Worm (Caenorhabditis elegans) whole organism, L4 larva: Measurements from ENCODE around the gene nhr-102.
A peak's percentile ranks its signal among the peaks of the same experiment; 100 is the strongest.

Source experiments
- F37D6.2 ChIP-seq: sonication (generic microtip); optimal IDR thresholded peaks from 2 replicates; lab custom pipeline; 2016; ENCODE audit warnings: mild to moderate bottlenecking, missing genetic modification characterization, missing compliant biosample characterization
- F49E8.2 ChIP-seq: sonication (generic microtip); optimal IDR thresholded peaks from 2 replicates; lab custom pipeline; 2016; ENCODE audit warnings: missing compliant biosample characterization, mild to moderate bottlenecking, missing genetic modification characterization, borderline replicate concordance
- R02D3.7 ChIP-seq: fragments of 150-350 bp; sonication (generic microtip); optimal IDR thresholded peaks from 3 replicates; lab custom pipeline; 2014; ENCODE audit warnings: missing biosample characterization, missing genetic modification characterization
- T26A8.4 ChIP-seq: fragments of 200-800 bp; sonication (Bioruptor generic); IDR thresholded peaks from 2 replicates; pipeline ENCODE4 v1.3.6; 2022; ENCODE audit warnings: missing genetic modification characterization, missing compliant biosample characterization
- Y48G9A.11 ChIP-seq: fragments of 200-800 bp; sonication (Bioruptor generic); IDR thresholded peaks from 2 replicates; pipeline ENCODE4 v1.3.6; 2022; ENCODE audit warnings: missing genetic modification reagents, missing genetic modification characterization, missing compliant biosample characterization
- ZK337.2 ChIP-seq: fragments of 200-800 bp; sonication (Bioruptor generic); IDR thresholded peaks from 2 replicates; pipeline ENCODE4 v1.3.6; 2022; ENCODE audit warnings: missing genetic modification reagents, missing genetic modification characterization, missing compliant biosample characterization
- ama-1 ChIP-seq: fragments of 150-350 bp; optimal IDR thresholded peaks from 2 replicates; lab custom pipeline; 2014; ENCODE audit warnings: inconsistent platforms, mixed read lengths
- attf-4 ChIP-seq: sonication (generic microtip); optimal IDR thresholded peaks from 3 replicates; lab custom pipeline; 2017; ENCODE audit warnings: missing biosample characterization, missing genetic modification characterization
- ceh-20 ChIP-seq: fragments of 200-800 bp; sonication (Bioruptor generic); IDR thresholded peaks from 2 replicates; pipeline ENCODE4 v1.3.6; 2022; ENCODE audit warnings: missing genetic modification reagents, missing genetic modification characterization, missing compliant biosample characterization
- ceh-28 ChIP-seq: fragments of 150-350 bp; optimal IDR thresholded peaks from 2 replicates; lab custom pipeline; 2014; ENCODE audit warnings: missing biosample characterization, missing genetic modification reagents, missing genetic modification characterization
- ceh-62 ChIP-seq: sonication (generic microtip); optimal IDR thresholded peaks from 2 replicates; lab custom pipeline; 2017; ENCODE audit warnings: missing biosample characterization, missing genetic modification characterization
- ceh-82 ChIP-seq: sonication (generic microtip); optimal IDR thresholded peaks from 2 replicates; lab custom pipeline; 2017; ENCODE audit warnings: missing biosample characterization, missing genetic modification characterization
- cey-2 ChIP-seq: sonication (generic microtip); optimal IDR thresholded peaks from 3 replicates; lab custom pipeline; 2017; ENCODE audit warnings: missing genetic modification characterization, mild to moderate bottlenecking, missing compliant biosample characterization, antibody characterized with exemption, borderline replicate concordance; ENCODE audit not compliant: insufficient read depth
- dmd-6 ChIP-seq: fragments of 200-800 bp; sonication (Bioruptor generic); IDR thresholded peaks from 2 replicates; pipeline ENCODE4 v1.3.6; 2022; ENCODE audit warnings: missing genetic modification reagents, missing genetic modification characterization, missing compliant biosample characterization
- dmd-8 ChIP-seq: fragments of 200-800 bp; sonication (Bioruptor generic); IDR thresholded peaks from 2 replicates; pipeline ENCODE4 v1.3.6; 2022; ENCODE audit warnings: missing genetic modification characterization, missing compliant biosample characterization
- dpl-1 ChIP-seq: fragments of 150-350 bp; optimal IDR thresholded peaks from 2 replicates; lab custom pipeline; 2014; ENCODE audit warnings: missing biosample characterization, missing genetic modification reagents, missing genetic modification characterization
- dve-1 ChIP-seq: sonication (generic microtip); optimal IDR thresholded peaks from 2 replicates; lab custom pipeline; 2017; ENCODE audit warnings: antibody characterized with exemption, mild to moderate bottlenecking, missing genetic modification characterization, missing compliant biosample characterization; ENCODE audit not compliant: insufficient read depth
- hif-1 ChIP-seq, 2 experiments: sonication (generic microtip); optimal IDR thresholded peaks; 2 replicates each; lab custom pipeline; 2016 to 2017; ENCODE audit warnings: missing compliant biosample characterization in 2 of 2, missing genetic modification characterization in 2 of 2, missing genetic modification reagents in 2 of 2, missing genotype in 2 of 2, mild to moderate bottlenecking in 1 of 2
- lin-15B ChIP-seq: fragments of 150-350 bp; sonication (generic microtip); optimal IDR thresholded peaks from 3 replicates; lab custom pipeline; 2014; ENCODE audit warnings: missing biosample characterization, missing genetic modification characterization
- madf-9 ChIP-seq: fragments of 200-800 bp; sonication (Bioruptor generic); conservative IDR thresholded peaks from 2 replicates; pipeline ENCODE4 v1.3.6; 2022; ENCODE audit warnings: missing genetic modification reagents, missing genetic modification characterization, missing compliant biosample characterization
- mdl-1 ChIP-seq, 2 experiments: fragments of 150-350 bp in 1 of 2; sonication (generic microtip) in 1 of 2; optimal IDR thresholded peaks; 2 replicates each; lab custom pipeline; 2014 to 2017; ENCODE audit warnings: missing biosample characterization in 2 of 2, missing genetic modification characterization in 2 of 2
- mes-2 ChIP-seq: sonication (generic microtip); optimal IDR thresholded peaks from 2 replicates; lab custom pipeline; 2016; ENCODE audit warnings: missing genotype, mild to moderate bottlenecking, missing genetic modification characterization, missing compliant biosample characterization; ENCODE audit not compliant: poor library complexity, severe bottlenecking
- nhr-10 ChIP-seq: fragments of 150-350 bp; optimal IDR thresholded peaks from 2 replicates; lab custom pipeline; 2014; ENCODE audit warnings: missing biosample characterization, missing genetic modification characterization
- nhr-237 ChIP-seq: sonication (generic microtip); optimal IDR thresholded peaks from 2 replicates; lab custom pipeline; 2017; ENCODE audit warnings: missing biosample characterization, missing genetic modification characterization
- nhr-41 ChIP-seq: fragments of 200-800 bp; sonication (Bioruptor generic); IDR thresholded peaks from 2 replicates; pipeline ENCODE4 v1.3.6; 2022; ENCODE audit warnings: missing genetic modification reagents, missing genetic modification characterization, missing compliant biosample characterization
- php-3 ChIP-seq: fragments of 200-800 bp; sonication (Bioruptor generic); IDR thresholded peaks from 2 replicates; pipeline ENCODE4 v1.3.6; 2022; ENCODE audit warnings: missing genetic modification reagents, missing genetic modification characterization, missing compliant biosample characterization
- pqm-1 ChIP-seq: sonication (generic microtip); optimal IDR thresholded peaks from 2 replicates; lab custom pipeline; 2017; ENCODE audit warnings: missing biosample characterization, missing genetic modification characterization
- rbr-2 ChIP-seq: sonication (generic microtip); optimal IDR thresholded peaks from 2 replicates; lab custom pipeline; 2016; ENCODE audit warnings: missing genotype, missing genetic modification characterization, missing compliant biosample characterization
- saeg-2 ChIP-seq: fragments of 200-800 bp; sonication (Bioruptor generic); IDR thresholded peaks from 2 replicates; pipeline ENCODE4 v1.3.6; 2022; ENCODE audit warnings: missing genetic modification reagents, missing genetic modification characterization, missing compliant biosample characterization
- sdz-12 ChIP-seq: fragments of 200-800 bp; sonication (Bioruptor generic); optimal IDR thresholded peaks from 2 replicates; lab custom pipeline; 2018; ENCODE audit warnings: mild to moderate bottlenecking, missing genetic modification characterization, missing compliant biosample characterization
- set-16 ChIP-seq: fragments of 200-800 bp; sonication (Bioruptor generic); IDR thresholded peaks from 2 replicates; pipeline ENCODE4 v1.3.6; 2022; ENCODE audit warnings: missing genetic modification reagents, missing genetic modification characterization, missing compliant biosample characterization
- spr-1 ChIP-seq: sonication (generic microtip); optimal IDR thresholded peaks from 2 replicates; lab custom pipeline; 2016; ENCODE audit warnings: mild to moderate bottlenecking, missing genetic modification characterization, missing compliant biosample characterization
- unc-130 ChIP-seq: sonication (generic microtip); optimal IDR thresholded peaks from 2 replicates; lab custom pipeline; 2016; ENCODE audit warnings: missing genetic modification reagents, missing genetic modification characterization, missing compliant biosample characterization
- unc-62 ChIP-seq, 3 experiments: fragments of 150-350 bp in 1 of 3; sonication (generic microtip); optimal IDR thresholded peaks in 2 of 3; peaks in 1 of 3; 1 replicate in 1 of 3; 2 replicates in 2 of 3; lab custom pipeline; 2014 to 2017; ENCODE audit warnings: missing biosample characterization in 3 of 3, missing genetic modification characterization in 3 of 3, missing genetic modification reagents in 3 of 3, missing genotype in 1 of 3
- vab-7 ChIP-seq: fragments of 200-800 bp; sonication (Bioruptor generic); IDR thresholded peaks from 2 replicates; pipeline ENCODE4 v1.3.6; 2022; ENCODE audit warnings: missing genetic modification reagents, missing genetic modification characterization, missing compliant biosample characterization
- zfp-2 ChIP-seq: sonication (generic microtip); optimal IDR thresholded peaks from 2 replicates; lab custom pipeline; 2016; ENCODE audit warnings: mild to moderate bottlenecking, missing genetic modification characterization, missing compliant biosample characterization
- ztf-11 ChIP-seq: fragments of 150-350 bp; optimal IDR thresholded peaks from 2 replicates; lab custom pipeline; 2014; ENCODE audit warnings: missing biosample characterization, missing genetic modification characterization

nhr-102 gene

ce11 chrV:15915307-15915706 is 39.1 kb upstream of the nhr-102 start:
- TF ChIP-seq sdz-12 (no peak), unc-62 (GFP tag; optimal IDR thresholded peaks at IDR 0.05 in 1 of 2; lab: Kevin White, UChicago) (peak in 1 of 2 experiments; percentile 92), unc-62 (tag; optimal IDR thresholded peaks at IDR 0.05; lab: Kevin White, UChicago) (no peak)

- TF ChIP-seq dmd-8 (GFP tag; lab: Robert Waterston, UW) (0 out of 2 replicates have a peak, but pooled peaks have one; percentile 23), ZK337.2 (GFP tag; lab: Robert Waterston, UW) (no peak), php-3 (GFP tag; lab: Robert Waterston, UW) (no peak), ceh-20 (GFP tag; lab: Robert Waterston, UW) (no peak), ama-1 (no peak), nhr-41 (no peak), vab-7 (GFP tag; lab: Robert Waterston, UW) (no peak; the same call in 1 of the 2 replicates), set-16 (GFP tag; lab: Robert Waterston, UW) (peak; percentile 57)
Observed at ce11 chrV:15914774-15915173, 38.6 kb upstream of the nhr-102 start.

- TF ChIP-seq unc-62 (GFP tag; optimal IDR thresholded peaks at IDR 0.05 in 1 of 2; lab: Kevin White, UChicago) (no peak), unc-62 (tag; optimal IDR thresholded peaks at IDR 0.05; lab: Kevin White, UChicago) (no peak), cey-2 (no peak), ceh-62 (tag; lab: Kevin White, UChicago) (no peak), attf-4 (tag; lab: Kevin White, UChicago) (no peak), nhr-10 (tag; lab: Kevin White, UChicago) (no peak), mes-2 (no peak), dpl-1 (GFP tag; lab: Kevin White, UChicago) (no peak), spr-1 (tag; lab: Kevin White, UChicago) (no peak), hif-1 (tag; optimal IDR thresholded peaks at IDR 0.05; lab: Kevin White, UChicago) (no peak), ceh-82 (tag; lab: Kevin White, UChicago) (no peak), mdl-1 (tag; optimal IDR thresholded peaks at IDR 0.05; lab: Kevin White, UChicago) (no peak), dve-1 (tag; lab: Kevin White, UChicago) (no peak), unc-130 (GFP tag; lab: Kevin White, UChicago) (no peak), Y48G9A.11 (GFP tag; lab: Robert Waterston, UW) (no peak), rbr-2 (tag; lab: Kevin White, UChicago) (no peak), T26A8.4 (GFP tag; lab: Robert Waterston, UW) (no peak), pqm-1 (tag; lab: Kevin White, UChicago) (no peak), R02D3.7 (tag; lab: Kevin White, UChicago) (no peak), ztf-11 (no peak)
Observed at ce11 chrV:15913714-15914113, 37.5 kb upstream of the nhr-102 start, which contains the start of gene F35E8.7. Gene F35E8.7, plus strand, starts transcription at chrV:15914014.

- TF ChIP-seq F49E8.2: no peak
- TF ChIP-seq set-16 (GFP tag; lab: Robert Waterston, UW): peak; percentile 58
Observed at ce11 chrV:15912677-15913076, 36.5 kb upstream of the nhr-102 start.

- no peak for TF ChIP-seq zfp-2 (tag; lab: Kevin White, UChicago)
- TF ChIP-seq saeg-2 (GFP tag; lab: Robert Waterston, UW): no peak
- TF ChIP-seq spr-1 (tag; lab: Kevin White, UChicago): no peak
- no peak for TF ChIP-seq F37D6.2 (tag; lab: Kevin White, UChicago)
- no peak for TF ChIP-seq dmd-6 (GFP tag; lab: Robert Waterston, UW)
- no peak for TF ChIP-seq lin-15B (tag; lab: Kevin White, UChicago)
- no peak for TF ChIP-seq nhr-237 (tag; lab: Kevin White, UChicago)
- TF ChIP-seq ceh-28 (tag; lab: Kevin White, UChicago): no peak
- TF ChIP-seq madf-9: no peak
Observed at ce11 chrV:15911848-15912247, 35.6 kb upstream of the nhr-102 start, which contains the start of gene F35E8.6. Gene F35E8.6, plus strand, starts transcription at chrV:15912148.
